Worm (Caenorhabditis elegans): ENCODE measurements around the gene Y73C8C.8.
A peak's percentile ranks its signal among the peaks of the same experiment; 100 is the strongest.
"Not testable (repeated sequence)": the region's sequence is repeated elsewhere in the genome, so short reads cannot be mapped to it uniquely, and the experiment has no call there.

The Y73C8C.8 gene

DNA sequence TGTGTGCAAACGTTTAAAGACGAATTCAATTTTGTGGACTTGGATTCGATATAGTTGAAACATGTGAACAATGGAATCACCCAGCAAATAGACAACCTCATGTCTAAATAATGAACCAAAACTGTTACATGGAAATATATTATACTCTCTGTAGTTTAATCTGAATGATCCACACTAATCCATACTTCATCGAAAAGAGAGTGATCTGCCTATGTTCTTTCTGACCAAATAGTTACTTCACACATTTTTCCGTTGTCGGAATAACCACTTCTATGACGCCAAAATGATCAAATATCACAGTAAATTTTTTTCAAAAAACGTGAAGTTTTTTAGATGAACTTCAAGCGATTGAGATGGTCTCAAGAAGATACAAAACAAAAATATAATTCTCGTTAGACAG lies 11.6 kb downstream of the Y73C8C.8 start, which contains the start of gene Y73C8C.4:
Gene Y73C8C.4 (minus strand): TSS at position 101 of the 400 bp plus-strand sequence.
- not testable (repeated sequence) for TF ChIP-seq nhr-12 (tag; optimal IDR thresholded peaks at IDR 0.05); sea-2 (GFP tag; optimal IDR thresholded peaks at IDR 0.05); fos-1 (tag; optimal IDR thresholded peaks at IDR 0.05)

DNA sequence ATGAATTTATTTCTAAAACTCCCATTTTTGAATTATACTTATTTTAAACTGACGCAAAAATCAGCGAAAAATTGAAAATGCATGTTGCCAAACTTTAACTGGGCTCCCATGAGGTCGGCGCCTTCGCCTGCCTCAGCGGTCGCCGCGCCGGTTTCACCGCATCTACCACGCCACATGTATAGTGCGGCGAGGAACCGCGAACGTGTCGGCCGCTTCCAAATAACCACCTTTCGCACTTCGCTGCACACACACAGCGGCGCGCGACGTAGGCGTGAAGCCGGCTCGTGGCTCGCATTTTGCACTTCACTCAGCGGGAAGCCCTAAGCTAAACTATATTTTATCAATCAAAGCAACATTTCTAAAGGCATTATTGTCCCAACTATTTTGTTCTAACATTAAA lies 13.1 kb downstream of the Y73C8C.8 start:
- TF ChIP-seq ztf-11 (tag; optimal IDR thresholded peaks at IDR 0.05) (no peak), hmg-11 (tag; optimal IDR thresholded peaks at IDR 0.05) (no peak), zag-1 (tag; optimal IDR thresholded peaks at IDR 0.05) (no peak), nhr-67 (tag; optimal IDR thresholded peaks at IDR 0.05) (no peak), ZK546.5 (tag; optimal IDR thresholded peaks at IDR 0.05) (no peak), daf-12 (tag; optimal IDR thresholded peaks at IDR 0.05) (no peak), nhr-25 (tag; optimal IDR thresholded peaks at IDR 0.05) (no peak), ceh-16 (tag; optimal IDR thresholded peaks at IDR 0.05) (no peak), egl-5 (tag; optimal IDR thresholded peaks at IDR 0.05) (no peak), nhr-77 (tag; optimal IDR thresholded peaks at IDR 0.05) (no peak), fos-1 (tag; optimal IDR thresholded peaks at IDR 0.05) (no peak), ama-1 (optimal IDR thresholded peaks at IDR 0.05) (no peak), lin-15B (tag; optimal IDR thresholded peaks at IDR 0.05) (no peak), unc-39 (tag; optimal IDR thresholded peaks at IDR 0.05) (no peak), eor-1 (tag; optimal IDR thresholded peaks at IDR 0.05) (no peak), elt-3 (tag; optimal IDR thresholded peaks at IDR 0.05) (no peak), elt-1 (tag; optimal IDR thresholded peaks at IDR 0.05) (no peak), elt-2 (tag; optimal IDR thresholded peaks at IDR 0.05) (no peak)

- TF ChIP-seq elt-2 (tag; optimal IDR thresholded peaks at IDR 0.05) (peak; percentile 20), pha-4 (tag; optimal IDR thresholded peaks at IDR 0.05) (peak; percentile 59), nhr-11 (tag; optimal IDR thresholded peaks at IDR 0.05) (no peak)
Measured at ce11 chrV:3094351-3094750, 19.3 kb downstream of the Y73C8C.8 start, which contains the start of gene cyp-33C9. cyp-33C9 (minus strand) TSS chrV:3094561.

DNA sequence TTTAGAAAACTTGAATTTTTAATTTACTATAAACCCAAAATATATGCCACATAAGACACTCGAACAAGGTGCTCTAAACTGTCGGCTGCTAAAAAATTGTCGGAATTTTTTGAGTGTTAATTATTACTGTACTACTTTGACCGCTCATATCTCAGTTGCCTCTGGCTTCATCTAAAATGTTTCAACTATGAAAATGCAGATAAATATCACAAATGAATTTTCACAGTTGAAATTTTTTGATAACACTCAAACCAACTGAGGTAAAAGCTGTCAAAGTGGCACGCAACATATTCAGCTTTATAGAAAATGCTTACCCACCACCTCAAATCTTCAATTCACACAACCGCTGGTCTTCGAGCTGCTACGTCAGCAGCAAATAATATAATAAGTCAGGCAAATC lies 24.9 kb downstream of the Y73C8C.8 start, which contains the start of gene acs-21:
Gene acs-21 (plus strand): TSS at position 301 of the 400 bp plus-strand sequence.
- no peak for TF ChIP-seq ceh-28 (tag; optimal IDR thresholded peaks at IDR 0.05)

ce11 chrV:3086260-3086659 lies 27.4 kb downstream of the Y73C8C.8 start, which contains the start of gene srt-8:
srt-8 (plus strand) TSS chrV:3086560.
- TF ChIP-seq elt-1 (tag; optimal IDR thresholded peaks at IDR 0.05) (no peak), lin-15B (tag; optimal IDR thresholded peaks at IDR 0.05) (no peak), nhr-11 (tag; optimal IDR thresholded peaks at IDR 0.05) (no peak), elt-3 (tag; optimal IDR thresholded peaks at IDR 0.05) (no peak), pha-4 (tag; optimal IDR thresholded peaks at IDR 0.05) (no peak), tbx-2 (tag; optimal IDR thresholded peaks at IDR 0.05) (no peak), egl-27 (tag; optimal IDR thresholded peaks at IDR 0.05) (no peak), unc-62 (GFP tag; optimal IDR thresholded peaks at IDR 0.05) (no peak), skn-1 (tag; optimal IDR thresholded peaks at IDR 0.05) (no peak), nhr-237 (tag; optimal IDR thresholded peaks at IDR 0.05) (no peak), nfya-1 (tag; optimal IDR thresholded peaks at IDR 0.05; ENCODE audit: insufficient read depth) (no peak), ceh-16 (tag; optimal IDR thresholded peaks at IDR 0.05) (no peak), lsy-12 (tag; optimal IDR thresholded peaks at IDR 0.05) (no peak), nhr-23 (tag; optimal IDR thresholded peaks at IDR 0.05) (no peak), nhr-12 (tag; optimal IDR thresholded peaks at IDR 0.05) (no peak), hmg-11 (tag; optimal IDR thresholded peaks at IDR 0.05) (no peak)

DNA sequence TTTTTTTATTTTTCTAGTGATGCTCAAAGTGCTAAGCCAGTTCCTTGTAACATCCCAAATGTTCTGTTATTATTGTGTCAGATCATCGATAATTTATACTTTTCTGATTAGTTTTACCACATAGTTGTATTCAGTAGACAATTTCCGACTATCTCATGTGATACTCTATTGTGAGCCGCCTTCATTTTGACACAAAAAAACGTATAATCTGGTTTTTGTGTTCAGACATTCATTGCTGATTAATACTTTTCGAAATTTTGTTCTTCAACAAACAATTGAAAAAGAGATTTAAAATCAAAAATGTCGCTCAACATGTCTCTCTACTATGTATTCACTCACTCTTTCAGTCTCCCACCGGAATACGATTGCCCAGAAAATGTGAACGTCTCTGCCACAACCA lies 32.2 kb downstream of the Y73C8C.8 start, which contains the start of gene srt-7:
Gene srt-7 (plus strand): TSS at position 301 of the 400 bp plus-strand sequence.
- no peak for TF ChIP-seq unc-62 (GFP tag; optimal IDR thresholded peaks at IDR 0.05)
- TF ChIP-seq lin-15B (tag; optimal IDR thresholded peaks at IDR 0.05): no peak
- no peak for TF ChIP-seq elt-1 (tag; optimal IDR thresholded peaks at IDR 0.05)
- no peak for TF ChIP-seq jun-1 (tag; optimal IDR thresholded peaks at IDR 0.05)
- TF ChIP-seq nhr-23 (tag; optimal IDR thresholded peaks at IDR 0.05): no peak
- TF ChIP-seq fkh-10 (GFP tag; optimal IDR thresholded peaks at IDR 0.05): no peak
- TF ChIP-seq snpc-4 (tag; optimal IDR thresholded peaks at IDR 0.05): no peak
- TF ChIP-seq nhr-77 (tag; optimal IDR thresholded peaks at IDR 0.05): no peak
- TF ChIP-seq eor-1 (tag; optimal IDR thresholded peaks at IDR 0.05): no peak
- TF ChIP-seq daf-12 (tag; optimal IDR thresholded peaks at IDR 0.05): no peak
